Fruit fly (Drosophila melanogaster): ENCODE measurements around the gene CG9399.

DNA sequence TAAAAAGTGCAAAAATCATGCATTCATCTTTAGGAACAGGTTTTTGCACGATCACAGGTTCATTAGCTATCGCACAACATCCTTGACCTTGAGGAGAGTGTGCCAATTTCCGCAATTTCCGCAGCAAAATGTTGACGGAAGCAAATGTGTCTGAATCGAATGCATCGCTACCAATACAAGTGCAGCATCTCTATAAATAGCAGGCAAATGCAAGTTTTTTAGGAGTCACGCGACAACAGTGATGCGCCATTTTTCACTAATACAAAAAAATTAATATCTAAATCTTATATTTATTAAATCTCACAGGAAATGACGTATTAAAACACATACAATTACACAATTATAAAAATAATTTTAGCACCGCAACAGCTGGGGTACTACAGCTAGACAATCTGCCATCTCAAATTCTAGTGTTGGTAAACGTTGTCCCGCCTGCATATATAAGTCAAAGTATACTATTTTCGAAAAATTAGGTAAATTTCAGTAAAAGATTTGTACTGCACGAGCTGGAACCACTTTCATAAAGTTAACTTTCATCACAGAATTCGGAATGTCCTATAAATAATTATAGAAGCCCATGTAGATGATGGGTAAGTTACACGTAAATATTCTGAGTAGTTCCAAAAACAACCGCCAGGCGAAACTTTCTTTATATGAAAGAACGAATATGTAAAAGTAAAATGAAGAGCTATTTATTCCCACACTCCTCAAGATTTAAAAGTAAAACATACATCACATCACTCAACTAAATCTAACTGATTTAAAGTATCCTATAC, at the start of gene CG9399:
- TF ChIP-seq bab1 (GFP tag; optimal IDR thresholded peaks at IDR 0.05) (peak; percentile 97), cnc (optimal IDR thresholded peaks at IDR 0.05) (no peak), CG7101 (tag; optimal IDR thresholded peaks at IDR 0.05) (peak; percentile 99), Mnt (GFP tag; optimal IDR thresholded peaks at IDR 0.05) (peak; percentile 96), CG11617 (GFP tag; optimal IDR thresholded peaks at IDR 0.05) (peak; percentile 99), tj (GFP tag; optimal IDR thresholded peaks at IDR 0.05) (peak; percentile 95), toe (GFP tag; optimal IDR thresholded peaks at IDR 0.05) (peak; percentile 97), Clk (GFP tag; optimal IDR thresholded peaks at IDR 0.05) (peak; percentile 97), pad (GFP tag; optimal IDR thresholded peaks at IDR 0.05) (peak; percentile 92), Crg-1 (GFP tag; optimal IDR thresholded peaks at IDR 0.05) (peak; percentile 98), Hr96 (GFP tag; optimal IDR thresholded peaks at IDR 0.05) (peak; percentile 93), CG7045 (GFP tag; optimal IDR thresholded peaks at IDR 0.05) (peak; percentile 98), kay (GFP tag; ENCODE audit: borderline replicate concordance) (no peak)
